Worm (Caenorhabditis elegans): ENCODE data around the gene F09C6.10.
"Not testable (repeated sequence)": the region's sequence is repeated elsewhere in the genome, so short reads cannot be mapped to it uniquely, and the experiment has no call there.

- not testable (repeated sequence) for TF ChIP-seq him-1, W03F9.2, dao-5 (tag; optimal IDR thresholded peaks at IDR 0.05)
These were observed 22.8 kb upstream of the F09C6.10 start, which contains the start of gene fbxa-148 for ce11 chrV:16938731-16939130.
